Worm (Caenorhabditis elegans): ENCODE results near the gene W03C9.5.

DNA sequence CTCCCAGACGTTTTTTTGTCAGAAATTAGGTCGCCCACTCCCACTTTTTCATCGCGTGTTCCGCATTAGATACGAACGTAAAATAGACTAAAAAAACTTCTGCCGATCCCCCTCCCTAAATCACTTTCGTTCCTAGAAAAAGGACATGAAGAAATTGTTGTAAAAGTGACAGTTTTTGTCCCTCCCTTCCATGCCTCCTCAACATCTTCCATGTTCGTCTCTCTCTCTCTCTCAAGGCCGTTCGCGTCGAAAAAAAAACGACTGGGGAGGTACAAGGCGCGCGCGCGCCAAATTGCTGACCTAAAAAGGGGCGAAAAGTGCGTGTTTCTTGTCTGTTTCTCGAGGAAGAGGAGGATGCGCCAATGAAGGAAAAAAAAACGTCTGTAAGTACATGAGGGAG, 38.6 kb downstream of the W03C9.5 start:
- TF ChIP-seq elt-1 (tag; optimal IDR thresholded peaks at IDR 0.05) (no peak), nhr-11 (tag; optimal IDR thresholded peaks at IDR 0.05) (no peak), Y55F3AM.14 (GFP tag; optimal IDR thresholded peaks at IDR 0.05) (no peak), unc-39 (tag; optimal IDR thresholded peaks at IDR 0.05) (no peak), ceh-82 (tag; optimal IDR thresholded peaks at IDR 0.05) (no peak), ztf-4 (tag; optimal IDR thresholded peaks at IDR 0.05) (no peak), skn-1 (tag; optimal IDR thresholded peaks at IDR 0.05) (no peak), nhr-237 (tag; optimal IDR thresholded peaks at IDR 0.05) (no peak), lin-13 (GFP tag; optimal IDR thresholded peaks at IDR 0.05) (no peak), snpc-4 (tag; optimal IDR thresholded peaks at IDR 0.05) (no peak), lin-11 (tag; optimal IDR thresholded peaks at IDR 0.05) (no peak), sma-9 (GFP tag; optimal IDR thresholded peaks at IDR 0.05) (no peak), sma-9 (tag; optimal IDR thresholded peaks at IDR 0.05) (no peak), elt-3 (tag; optimal IDR thresholded peaks at IDR 0.05) (no peak)

Data from whole organism, L2 larva.